Worm (Caenorhabditis elegans) whole organism, dauer: Measurements from ENCODE around the gene W06F12.2.

Experiments used
- unc-62 ChIP-seq: sonication (generic microtip); optimal IDR thresholded peaks from 2 replicates; lab custom pipeline; 2017; ENCODE audit warnings: missing biosample characterization, missing genetic modification reagents, missing genetic modification characterization

W06F12.2 gene

ce11 chrIII:13718403-13718969 lies 13.0 kb downstream of the W06F12.2 start:
- TF ChIP-seq unc-62 (GFP tag; lab: Kevin White, UChicago) = no peak

ce11 chrIII:13717505-13717904 lies 14.0 kb downstream of the W06F12.2 start:
- no peak for TF ChIP-seq unc-62 (GFP tag; lab: Kevin White, UChicago)

- no peak for TF ChIP-seq unc-62 (GFP tag; lab: Kevin White, UChicago)
Observed at ce11 chrIII:13716831-13717230, 14.7 kb downstream of the W06F12.2 start.

ce11 chrIII:13716266-13716665 lies 15.2 kb downstream of the W06F12.2 start:
- TF ChIP-seq unc-62 (GFP tag; lab: Kevin White, UChicago) = no peak

ce11 chrIII:13714950-13715349 lies 16.5 kb downstream of the W06F12.2 start:
- TF ChIP-seq unc-62 (GFP tag; lab: Kevin White, UChicago) = no peak

- no peak for TF ChIP-seq unc-62 (GFP tag; lab: Kevin White, UChicago)
Observed at ce11 chrIII:13713807-13714206, 17.7 kb downstream of the W06F12.2 start.

ce11 chrIII:13712854-13713293 lies 18.6 kb downstream of the W06F12.2 start:
- TF ChIP-seq unc-62 (GFP tag; lab: Kevin White, UChicago) = no peak

- TF ChIP-seq unc-62 (GFP tag; lab: Kevin White, UChicago) = no peak
Observed at ce11 chrIII:13710666-13711065, 20.8 kb downstream of the W06F12.2 start.

- no peak for TF ChIP-seq unc-62 (GFP tag; lab: Kevin White, UChicago)
Observed at ce11 chrIII:13709122-13709521, 22.4 kb downstream of the W06F12.2 start.

ce11 chrIII:13708415-13708814 lies 23.1 kb downstream of the W06F12.2 start:
- TF ChIP-seq unc-62 (GFP tag; lab: Kevin White, UChicago) = no peak

ce11 chrIII:13701691-13702090 lies 29.8 kb downstream of the W06F12.2 start, which contains the start of gene lit-1:
lit-1 (plus strand) TSS chrIII:13701991.
- no peak for TF ChIP-seq unc-62 (GFP tag; lab: Kevin White, UChicago)

- TF ChIP-seq unc-62 (GFP tag; lab: Kevin White, UChicago) = no peak
Observed at ce11 chrIII:13697822-13698221, 33.7 kb downstream of the W06F12.2 start.

- no peak for TF ChIP-seq unc-62 (GFP tag; lab: Kevin White, UChicago)
Observed at ce11 chrIII:13695588-13695987, 35.9 kb downstream of the W06F12.2 start.

ce11 chrIII:13694048-13694447 lies 37.4 kb downstream of the W06F12.2 start:
- no peak for TF ChIP-seq unc-62 (GFP tag; lab: Kevin White, UChicago)

ce11 chrIII:13693187-13693586 lies 38.3 kb downstream of the W06F12.2 start:
- TF ChIP-seq unc-62 (GFP tag; lab: Kevin White, UChicago) = no peak

ce11 chrIII:13692555-13692954 lies 38.9 kb downstream of the W06F12.2 start, which contains the start of gene cyn-2:
cyn-2 (plus strand) TSS chrIII:13692668.
- TF ChIP-seq unc-62 (GFP tag; lab: Kevin White, UChicago) = no peak

ce11 chrIII:13687211-13687610 lies 44.3 kb downstream of the W06F12.2 start, which contains the start of gene cul-2:
cul-2 (plus strand) TSS chrIII:13687269.
- TF ChIP-seq unc-62 (GFP tag; lab: Kevin White, UChicago) = no peak
